Worm (Caenorhabditis elegans) whole organism, late embryonic: Measurements from ENCODE around the gene F55C10.5.

Source experiments
- F13H6.1 ChIP-seq: sonication (generic microtip); optimal IDR thresholded peaks from 2 replicates; lab custom pipeline; 2016; ENCODE audit warnings: missing genetic modification characterization, missing compliant biosample characterization
- Y22D7AL.16 ChIP-seq: sonication (generic microtip); optimal IDR thresholded peaks from 2 replicates; lab custom pipeline; 2016; ENCODE audit warnings: missing genetic modification characterization, missing compliant biosample characterization
- ama-1 ChIP-seq: fragments of 150-350 bp; optimal IDR thresholded peaks from 2 replicates; lab custom pipeline; 2014
- ceh-14 ChIP-seq: sonication (generic microtip); optimal IDR thresholded peaks from 2 replicates; lab custom pipeline; 2016; ENCODE audit warnings: missing genotype, missing genetic modification characterization, missing compliant biosample characterization
- ceh-19 ChIP-seq: fragments of 200-800 bp; sonication (Bioruptor generic); optimal IDR thresholded peaks from 2 replicates; lab custom pipeline; 2018; ENCODE audit warnings: mild to moderate bottlenecking, missing genetic modification characterization, missing compliant biosample characterization
- ceh-34 ChIP-seq: sonication (generic microtip); optimal IDR thresholded peaks from 2 replicates; lab custom pipeline; 2016; ENCODE audit warnings: mild to moderate bottlenecking, missing genetic modification characterization, missing compliant biosample characterization
- ceh-45 ChIP-seq: fragments of 200-800 bp; sonication (Bioruptor generic); IDR thresholded peaks from 2 replicates; pipeline ENCODE4 v1.3.6; 2022; ENCODE audit warnings: missing genetic modification reagents, missing genetic modification characterization, missing compliant biosample characterization
- ceh-48 ChIP-seq: sonication (generic microtip); optimal IDR thresholded peaks from 2 replicates; lab custom pipeline; 2016; ENCODE audit warnings: missing genetic modification characterization, inconsistent platforms, missing compliant biosample characterization
- dmd-4 ChIP-seq: sonication (generic microtip); optimal IDR thresholded peaks from 2 replicates; lab custom pipeline; 2016; ENCODE audit warnings: borderline replicate concordance, missing genetic modification characterization, missing compliant biosample characterization
- dve-1 ChIP-seq: sonication (generic microtip); optimal IDR thresholded peaks from 2 replicates; lab custom pipeline; 2017; ENCODE audit warnings: antibody characterized with exemption, mild to moderate bottlenecking, missing genetic modification characterization, missing compliant biosample characterization
- elt-4 ChIP-seq: sonication (generic microtip); optimal IDR thresholded peaks from 2 replicates; lab custom pipeline; 2016; ENCODE audit warnings: missing genetic modification characterization, missing compliant biosample characterization
- ets-4 ChIP-seq: sonication (generic microtip); optimal IDR thresholded peaks from 2 replicates; lab custom pipeline; 2016; ENCODE audit warnings: missing genetic modification characterization, missing compliant biosample characterization
- eyg-1 ChIP-seq: sonication (generic microtip); optimal IDR thresholded peaks from 2 replicates; lab custom pipeline; 2016; ENCODE audit warnings: missing genotype, missing genetic modification characterization, missing compliant biosample characterization
- fax-1 ChIP-seq: sonication (generic microtip); optimal IDR thresholded peaks from 2 replicates; lab custom pipeline; 2016; ENCODE audit warnings: missing genotype, missing genetic modification characterization, missing compliant biosample characterization
- fkh-10 ChIP-seq: fragments of 150-350 bp; optimal IDR thresholded peaks from 2 replicates; lab custom pipeline; 2014; ENCODE audit warnings: missing biosample characterization, missing genetic modification reagents, missing genetic modification characterization
- gmeb-2 ChIP-seq: sonication (generic microtip); optimal IDR thresholded peaks from 2 replicates; lab custom pipeline; 2016; ENCODE audit warnings: missing genetic modification characterization, inconsistent platforms, missing compliant biosample characterization
- hlh-30 ChIP-seq: sonication (generic microtip); optimal IDR thresholded peaks from 2 replicates; lab custom pipeline; 2017; ENCODE audit warnings: antibody characterized with exemption, missing genetic modification characterization, missing compliant biosample characterization; ENCODE audit not compliant: insufficient read depth
- lin-11 ChIP-seq: fragments of 200-800 bp; sonication (Bioruptor generic); optimal IDR thresholded peaks from 2 replicates; lab custom pipeline; 2018; ENCODE audit warnings: mild to moderate bottlenecking, missing genetic modification characterization, missing compliant biosample characterization
- mec-3 ChIP-seq: sonication (generic microtip); optimal IDR thresholded peaks from 2 replicates; lab custom pipeline; 2016; ENCODE audit warnings: borderline replicate concordance, missing genetic modification characterization, missing compliant biosample characterization
- nfya-1 ChIP-seq: sonication (generic microtip); optimal IDR thresholded peaks from 2 replicates; lab custom pipeline; 2017; ENCODE audit warnings: missing genetic modification characterization, mild to moderate bottlenecking, missing compliant biosample characterization, antibody characterized with exemption, moderate library complexity
- nhr-232 ChIP-seq: sonication (generic microtip); optimal IDR thresholded peaks from 2 replicates; lab custom pipeline; 2016; ENCODE audit warnings: missing genetic modification characterization, missing compliant biosample characterization
- odd-2 ChIP-seq: sonication (generic microtip); optimal IDR thresholded peaks from 2 replicates; lab custom pipeline; 2017; ENCODE audit warnings: antibody characterized with exemption, mild to moderate bottlenecking, missing genetic modification characterization, missing compliant biosample characterization
- pat-9 ChIP-seq: fragments of 200-800 bp; sonication (Bioruptor generic); optimal IDR thresholded peaks from 2 replicates; lab custom pipeline; 2018; ENCODE audit warnings: mild to moderate bottlenecking, missing genetic modification characterization, moderate library complexity, missing compliant biosample characterization
- pha-4 ChIP-seq: fragments of 150-350 bp; optimal IDR thresholded peaks from 2 replicates; lab custom pipeline; 2018; ENCODE audit warnings: missing biosample characterization, missing genetic modification reagents, missing genetic modification characterization
- pros-1 ChIP-seq: fragments of 150-350 bp; optimal IDR thresholded peaks from 2 replicates; lab custom pipeline; 2014; ENCODE audit warnings: missing biosample characterization, missing genetic modification reagents, missing genetic modification characterization
- ref-2 ChIP-seq: sonication (generic microtip); optimal IDR thresholded peaks from 2 replicates; lab custom pipeline; 2016; ENCODE audit warnings: missing genetic modification characterization, missing compliant biosample characterization
- sox-2 ChIP-seq: fragments of 200-800 bp; sonication (Bioruptor generic); IDR thresholded peaks from 2 replicates; pipeline ENCODE4 v1.3.6; 2022; ENCODE audit warnings: missing genetic modification reagents, missing genetic modification characterization, missing compliant biosample characterization
- syd-9 ChIP-seq: sonication (generic microtip); optimal IDR thresholded peaks from 2 replicates; lab custom pipeline; 2016; ENCODE audit warnings: mild to moderate bottlenecking, missing genetic modification characterization, moderate library complexity, missing compliant biosample characterization
- ttx-3 ChIP-seq: sonication (generic microtip); optimal IDR thresholded peaks from 2 replicates; lab custom pipeline; 2016; ENCODE audit warnings: missing genetic modification reagents, missing genetic modification characterization, missing compliant biosample characterization
- unc-3 ChIP-seq, 2 experiments: fragments of 200-800 bp in 1 of 2; sonication (Bioruptor generic) in 1 of 2; sonication (generic microtip) in 1 of 2; conservative IDR thresholded peaks in 1 of 2; optimal IDR thresholded peaks in 1 of 2; 2 replicates each; pipeline versions ENCODE4 v1.3.6 to Lab custom; 2016 to 2022; ENCODE audit warnings: missing compliant biosample characterization in 2 of 2, missing genetic modification characterization in 2 of 2, missing genetic modification reagents in 1 of 2
- unc-42 ChIP-seq: sonication (generic microtip); optimal IDR thresholded peaks from 2 replicates; lab custom pipeline; 2016; ENCODE audit warnings: missing genotype, missing genetic modification characterization, missing compliant biosample characterization
- unc-86 ChIP-seq: sonication (generic microtip); optimal IDR thresholded peaks from 2 replicates; lab custom pipeline; 2016; ENCODE audit warnings: missing genetic modification characterization, missing compliant biosample characterization
- zip-5 ChIP-seq: sonication (generic microtip); optimal IDR thresholded peaks from 2 replicates; lab custom pipeline; 2016; ENCODE audit warnings: missing genetic modification characterization, missing compliant biosample characterization
- ztf-16 ChIP-seq: sonication (generic microtip); optimal IDR thresholded peaks from 2 replicates; lab custom pipeline; 2017; ENCODE audit warnings: missing genetic modification characterization, missing compliant biosample characterization

F55C10.5 gene

ce11 chrV:11344112-11344511, 38.8 kb upstream of the F55C10.5 start:
- TF ChIP-seq ceh-14 (tag; lab: Kevin White, UChicago), result no peak
- peak; percentile 3 for TF ChIP-seq ama-1 (lab: Kevin White, UChicago)

- TF ChIP-seq ama-1 (lab: Kevin White, UChicago), result peak; percentile 75
- TF ChIP-seq dve-1 (tag; lab: Kevin White, UChicago), result no peak
- no peak for TF ChIP-seq nfya-1 (tag; lab: Kevin White, UChicago)
- peak; percentile 24 for TF ChIP-seq gmeb-2 (tag; lab: Kevin White, UChicago)
These were observed 38.0 kb upstream of the F55C10.5 start for ce11 chrV:11344816-11345336.

- no peak for TF ChIP-seq pha-4
- TF ChIP-seq ztf-16 (tag; lab: Kevin White, UChicago), result no peak
- no peak for TF ChIP-seq mec-3 (tag; lab: Kevin White, UChicago)
- TF ChIP-seq sox-2 (GFP tag; lab: Robert Waterston, UW), result no peak
- no peak for TF ChIP-seq pat-9 (tag; lab: Kevin White, UChicago)
- no peak for TF ChIP-seq elt-4 (tag; lab: Kevin White, UChicago)
- no peak for TF ChIP-seq zip-5 (tag; lab: Kevin White, UChicago)
- no peak for TF ChIP-seq syd-9 (tag; lab: Kevin White, UChicago)
- no peak for TF ChIP-seq eyg-1
- no peak for TF ChIP-seq fax-1 (tag; lab: Kevin White, UChicago)
- TF ChIP-seq lin-11 (tag; lab: Kevin White, UChicago), result no peak
- no peak for TF ChIP-seq ceh-19 (GFP tag; lab: Kevin White, UChicago)
- TF ChIP-seq, all 69 proteins: peak for 0
These were observed 36.0 kb upstream of the F55C10.5 start, which contains the start of gene grl-7 for ce11 chrV:11346912-11347311. grl-7 (minus strand) TSS chrV:11347012.

- no peak for TF ChIP-seq pha-4
- peak; percentile 36 for TF ChIP-seq unc-42 (tag; lab: Kevin White, UChicago)
- no peak for TF ChIP-seq ceh-34 (tag; lab: Kevin White, UChicago)
- TF ChIP-seq, all 69 proteins: peak for 1
These were observed 31.6 kb upstream of the F55C10.5 start for ce11 chrV:11351263-11351662.

ce11 chrV:11352893-11353292, 30.0 kb upstream of the F55C10.5 start, which contains the start of gene npr-25:
npr-25 (minus strand) TSS chrV:11352993.
- TF ChIP-seq unc-86 (tag; lab: Kevin White, UChicago) (no peak), nhr-232 (tag; lab: Kevin White, UChicago) (no peak), ama-1 (lab: Kevin White, UChicago) (no peak), ets-4 (no peak), nfya-1 (tag; lab: Kevin White, UChicago) (no peak), ceh-45 (GFP tag; lab: Robert Waterston, UW) (no peak), hlh-30 (tag; lab: Kevin White, UChicago) (no peak), odd-2 (tag; lab: Kevin White, UChicago) (no peak), ttx-3 (tag; lab: Kevin White, UChicago) (no peak), ref-2 (tag; lab: Kevin White, UChicago) (no peak), sox-2 (GFP tag; lab: Robert Waterston, UW) (no peak), fkh-10 (GFP tag; lab: Kevin White, UChicago) (no peak), ceh-14 (tag; lab: Kevin White, UChicago) (no peak), Y22D7AL.16 (tag; lab: Kevin White, UChicago) (no peak), ceh-19 (GFP tag; lab: Kevin White, UChicago) (no peak), F13H6.1 (no peak), dmd-4 (no peak)
- TF ChIP-seq, all 69 proteins: peak for 0

- TF ChIP-seq unc-3 (GFP tag; conservative IDR thresholded peaks at IDR 0.05; lab: Robert Waterston, UW) (no peak), unc-3 (tag; optimal IDR thresholded peaks at IDR 0.05; lab: Kevin White, UChicago) (no peak), unc-42 (tag; lab: Kevin White, UChicago) (peak; percentile 61), pros-1 (tag; lab: Kevin White, UChicago) (no peak), ceh-19 (GFP tag; lab: Kevin White, UChicago) (no peak), ceh-48 (tag; lab: Kevin White, UChicago) (no peak)
- TF ChIP-seq, all 69 proteins: peak for 1
These were observed 28.6 kb upstream of the F55C10.5 start for ce11 chrV:11354264-11354663.
